Worm (Caenorhabditis elegans) whole organism, L4/young adult: ENCODE results near the gene nfya-1.

Experiments used
- W03F9.2 ChIP-seq: fragments of 150-350 bp; optimal IDR thresholded peaks from 2 replicates; lab custom pipeline; 2014; ENCODE audit warnings: missing biosample characterization, missing genetic modification characterization
- him-1 ChIP-seq: sonication (generic microtip); optimal IDR thresholded peaks from 2 replicates; lab custom pipeline; 2016; ENCODE audit warnings: missing genotype, missing genetic modification reagents, missing genetic modification characterization, missing compliant biosample characterization

ce11 chrX:11934933-11935332 lies 11.7 kb downstream of the nfya-1 start:
- TF ChIP-seq W03F9.2 (tag; lab: Kevin White, UChicago) (peak; percentile 9), him-1 (tag; lab: Kevin White, UChicago) (peak; percentile 37)
